Fruit fly (Drosophila melanogaster) whole organism, embryonic: ENCODE measurements around the gene Act87E.

Experiments used
- Abd-B ChIP-seq: fragments of 200-800 bp; sonication (Bioruptor generic); optimal IDR thresholded peaks from 2 replicates; lab custom pipeline; 2018; ENCODE audit warnings: missing biosample characterization, mild to moderate bottlenecking, missing genetic modification characterization, moderate library complexity
- Bgb ChIP-seq: fragments of 200-800 bp; sonication (Bioruptor generic); IDR thresholded peaks from 2 replicates; pipeline ENCODE4 v1.3.6; 2022; ENCODE audit warnings: missing biosample characterization, missing genetic modification characterization; ENCODE audit not compliant: partially characterized antibody
- Blimp-1 ChIP-seq: fragments of 200-800 bp; sonication (Bioruptor generic); optimal IDR thresholded peaks from 3 replicates; lab custom pipeline; 2018; ENCODE audit warnings: missing biosample characterization, missing genetic modification characterization, mild to moderate bottlenecking, moderate library complexity, missing genetic modification reagents
- C15 ChIP-seq: fragments of 200-800 bp; sonication (Bioruptor generic); IDR thresholded peaks from 3 replicates; pipeline ENCODE4 v1.3.6; 2022; ENCODE audit warnings: missing biosample characterization, missing genetic modification characterization
- CG10654 ChIP-seq: fragments of 200-800 bp; sonication (Bioruptor generic); optimal IDR thresholded peaks from 2 replicates; lab custom pipeline; 2016; ENCODE audit warnings: missing biosample characterization, missing genetic modification characterization
- CG10979 ChIP-seq: fragments of 200-800 bp; sonication (Bioruptor generic); optimal IDR thresholded peaks from 2 replicates; lab custom pipeline; 2018; ENCODE audit warnings: missing biosample characterization, mild to moderate bottlenecking, missing genetic modification characterization, moderate library complexity
- CG11093 ChIP-seq: fragments of 200-800 bp; sonication (Bioruptor generic); IDR thresholded peaks from 3 replicates; pipeline ENCODE4 v1.3.6; 2022; ENCODE audit warnings: missing biosample characterization, missing genetic modification characterization
- CG13287 ChIP-seq: fragments of 200-800 bp; sonication (Bioruptor generic); IDR thresholded peaks from 2 replicates; pipeline ENCODE4 v1.3.6; 2022; ENCODE audit warnings: missing biosample characterization, missing genetic modification characterization; ENCODE audit not compliant: partially characterized antibody
- CG17359 ChIP-seq: fragments of 200-800 bp; sonication (Bioruptor generic); optimal IDR thresholded peaks from 3 replicates; lab custom pipeline; 2018; ENCODE audit warnings: missing biosample characterization, mild to moderate bottlenecking, missing genetic modification characterization, moderate library complexity
- CG17361 ChIP-seq: fragments of 200-800 bp; sonication (Bioruptor generic); IDR thresholded peaks from 3 replicates; pipeline ENCODE4 v1.3.6; 2022; ENCODE audit warnings: missing biosample characterization, missing genetic modification characterization
- CG18599 ChIP-seq: fragments of 200-800 bp; sonication (Bioruptor generic); optimal IDR thresholded peaks from 3 replicates; lab custom pipeline; 2017; ENCODE audit warnings: missing biosample characterization, missing genetic modification characterization, mild to moderate bottlenecking, moderate library complexity, missing genetic modification reagents
- CG2129 ChIP-seq: fragments of 200-800 bp; sonication (Bioruptor generic); IDR thresholded peaks from 2 replicates; pipeline ENCODE4 v1.3.6; 2022; ENCODE audit warnings: missing biosample characterization, missing genetic modification characterization; ENCODE audit not compliant: partially characterized antibody
- CG2199 ChIP-seq: fragments of 200-800 bp; sonication (Bioruptor generic); IDR thresholded peaks from 3 replicates; pipeline ENCODE4 v1.3.6; 2022; ENCODE audit warnings: missing biosample characterization, missing genetic modification characterization
- CG31224 ChIP-seq: fragments of 200-800 bp; sonication (Bioruptor generic); IDR thresholded peaks from 2 replicates; pipeline ENCODE4 v1.3.6; 2022; ENCODE audit warnings: missing biosample characterization, missing genetic modification characterization
- CG31441 ChIP-seq: fragments of 200-800 bp; sonication (Bioruptor generic); IDR thresholded peaks from 2 replicates; pipeline ENCODE4 v1.3.6; 2022; ENCODE audit warnings: missing biosample characterization, missing genetic modification characterization
- CG32772 ChIP-seq: fragments of 200-800 bp; sonication (Bioruptor generic); IDR thresholded peaks from 2 replicates; pipeline ENCODE4 v1.3.6; 2022; ENCODE audit warnings: missing biosample characterization, missing genetic modification characterization
- CG4617 ChIP-seq: fragments of 200-800 bp; sonication (Bioruptor generic); optimal IDR thresholded peaks from 3 replicates; lab custom pipeline; 2016; ENCODE audit warnings: missing biosample characterization, missing genetic modification characterization, borderline replicate concordance
- CG6175 ChIP-seq: fragments of 200-800 bp; sonication (Bioruptor generic); IDR thresholded peaks from 3 replicates; pipeline ENCODE4 v1.3.6; 2022; ENCODE audit warnings: missing biosample characterization, missing genetic modification characterization
- CG6689 ChIP-seq: fragments of 200-800 bp; sonication (Bioruptor generic); IDR thresholded peaks from 2 replicates; pipeline ENCODE4 v1.3.6; 2022; ENCODE audit warnings: missing biosample characterization, missing genetic modification characterization
- CG6813 ChIP-seq: fragments of 200-800 bp; sonication (Bioruptor generic); optimal IDR thresholded peaks from 2 replicates; lab custom pipeline; 2017; ENCODE audit warnings: missing biosample characterization, missing genetic modification characterization, mild to moderate bottlenecking, moderate library complexity, missing genetic modification reagents
- CG7839 ChIP-seq: fragments of 200-800 bp; sonication (Bioruptor generic); optimal IDR thresholded peaks from 3 replicates; lab custom pipeline; 2018; ENCODE audit warnings: missing biosample characterization, mild to moderate bottlenecking, missing genetic modification characterization, moderate library complexity
- CG7963 ChIP-seq: fragments of 200-800 bp; sonication (Bioruptor generic); IDR thresholded peaks from 3 replicates; pipeline ENCODE4 v1.3.6; 2022; ENCODE audit warnings: missing biosample characterization, missing genetic modification characterization; ENCODE audit not compliant: partially characterized antibody
- CG8359 ChIP-seq: fragments of 200-800 bp; sonication (Bioruptor generic); optimal IDR thresholded peaks from 2 replicates; lab custom pipeline; 2017; ENCODE audit warnings: missing biosample characterization, mild to moderate bottlenecking, missing genetic modification characterization, borderline replicate concordance
- CG9215 ChIP-seq: fragments of 200-800 bp; sonication (Bioruptor generic); IDR thresholded peaks from 2 replicates; pipeline ENCODE4 v1.3.6; 2022; ENCODE audit warnings: missing biosample characterization, missing genetic modification characterization
- E2f1 ChIP-seq: fragments of 200-800 bp; sonication (Bioruptor generic); IDR thresholded peaks from 2 replicates; pipeline ENCODE4 v1.3.6; 2022; ENCODE audit warnings: missing biosample characterization, missing genetic modification characterization
- HLH3B ChIP-seq: fragments of 200-800 bp; sonication (Bioruptor generic); IDR thresholded peaks from 2 replicates; pipeline ENCODE4 v1.3.6; 2022; ENCODE audit warnings: missing biosample characterization, missing genetic modification characterization
- Hr3 ChIP-seq: fragments of 200-800 bp; sonication (Bioruptor generic); optimal IDR thresholded peaks from 3 replicates; lab custom pipeline; 2016; ENCODE audit warnings: missing biosample characterization, missing genetic modification characterization
- Lim3 ChIP-seq: fragments of 200-800 bp; sonication (Bioruptor generic); IDR thresholded peaks from 2 replicates; pipeline ENCODE4 v1.3.6; 2022; ENCODE audit warnings: missing biosample characterization, missing genetic modification characterization
- Scr ChIP-seq: fragments of 200-800 bp; sonication (Bioruptor generic); IDR thresholded peaks from 2 replicates; pipeline ENCODE4 v1.3.6; 2022; ENCODE audit warnings: missing biosample characterization, missing genetic modification characterization; ENCODE audit not compliant: partially characterized antibody
- Spps ChIP-seq: fragments of 200-800 bp; sonication (Bioruptor generic); optimal IDR thresholded peaks from 2 replicates; lab custom pipeline; 2018; ENCODE audit warnings: missing biosample characterization, mild to moderate bottlenecking, missing genetic modification characterization
- crc ChIP-seq: fragments of 200-800 bp; sonication (Bioruptor generic); optimal IDR thresholded peaks from 2 replicates; lab custom pipeline; 2016; ENCODE audit warnings: missing biosample characterization, missing genetic modification characterization
- ems ChIP-seq: fragments of 200-800 bp; sonication (Bioruptor generic); optimal IDR thresholded peaks from 3 replicates; lab custom pipeline; 2016; ENCODE audit warnings: missing biosample characterization, missing genetic modification characterization
- ftz-f1 ChIP-seq: fragments of 200-800 bp; sonication (Bioruptor generic); optimal IDR thresholded peaks from 2 replicates; lab custom pipeline; 2016; ENCODE audit warnings: missing biosample characterization, missing genetic modification characterization
- ham ChIP-seq: fragments of 200-800 bp; sonication (Bioruptor generic); IDR thresholded peaks from 2 replicates; pipeline ENCODE4 v1.3.6; 2022; ENCODE audit warnings: missing biosample characterization, missing genetic modification characterization
- nerfin-1 ChIP-seq: fragments of 200-800 bp; sonication (Bioruptor generic); optimal IDR thresholded peaks from 3 replicates; lab custom pipeline; 2019; ENCODE audit warnings: missing biosample characterization, mild to moderate bottlenecking, missing genetic modification characterization, moderate library complexity
- nerfin-2 ChIP-seq: fragments of 200-800 bp; sonication (Bioruptor generic); IDR thresholded peaks from 2 replicates; pipeline ENCODE4 v1.3.6; 2022; ENCODE audit warnings: missing biosample characterization, missing genetic modification characterization; ENCODE audit not compliant: partially characterized antibody
- nmo ChIP-seq: fragments of 200-800 bp; sonication (Bioruptor generic); optimal IDR thresholded peaks from 2 replicates; lab custom pipeline; 2018; ENCODE audit warnings: missing biosample characterization, mild to moderate bottlenecking, missing genetic modification characterization, moderate library complexity
- peb ChIP-seq: fragments of 200-800 bp; sonication (Bioruptor generic); IDR thresholded peaks from 2 replicates; pipeline ENCODE4 v1.3.6; 2022; ENCODE audit warnings: missing biosample characterization, missing genetic modification characterization
- pros ChIP-seq: fragments of 200-800 bp; sonication (Bioruptor generic); optimal IDR thresholded peaks from 3 replicates; lab custom pipeline; 2019; ENCODE audit warnings: missing biosample characterization, mild to moderate bottlenecking, missing genetic modification characterization, moderate library complexity
- ranshi ChIP-seq: fragments of 200-800 bp; sonication (Bioruptor generic); IDR thresholded peaks from 2 replicates; pipeline ENCODE4 v1.3.6; 2022; ENCODE audit warnings: missing biosample characterization, missing genetic modification characterization
- rib ChIP-seq: fragments of 200-800 bp; sonication (Bioruptor generic); IDR thresholded peaks from 2 replicates; pipeline ENCODE4 v1.3.6; 2022; ENCODE audit warnings: missing biosample characterization, missing genetic modification characterization
- schlank ChIP-seq: fragments of 200-800 bp; sonication (Bioruptor generic); optimal IDR thresholded peaks from 2 replicates; lab custom pipeline; 2018; ENCODE audit warnings: missing biosample characterization, mild to moderate bottlenecking, missing genetic modification characterization
- seq ChIP-seq: fragments of 200-800 bp; sonication (Bioruptor generic); IDR thresholded peaks from 2 replicates; pipeline ENCODE4 v1.3.6; 2022; ENCODE audit warnings: missing biosample characterization, missing genetic modification characterization
- sim ChIP-seq: fragments of 200-800 bp; sonication (Bioruptor generic); IDR thresholded peaks from 2 replicates; pipeline ENCODE4 v1.3.6; 2022; ENCODE audit warnings: missing biosample characterization, missing genetic modification characterization
- stc ChIP-seq: fragments of 200-800 bp; sonication (Bioruptor generic); IDR thresholded peaks from 2 replicates; pipeline ENCODE4 v1.3.6; 2022; ENCODE audit warnings: missing biosample characterization, missing genetic modification characterization
- tgo ChIP-seq: fragments of 200-800 bp; sonication (Bioruptor generic); IDR thresholded peaks from 3 replicates; pipeline ENCODE4 v1.3.6; 2022; ENCODE audit warnings: missing biosample characterization, missing genetic modification characterization
- tin ChIP-seq: fragments of 200-800 bp; sonication (Bioruptor generic); optimal IDR thresholded peaks from 3 replicates; lab custom pipeline; 2016; ENCODE audit warnings: missing biosample characterization, missing genetic modification characterization
- tll ChIP-seq, 2 experiments: fragments of 200-800 bp in 1 of 2; fragments of >200 bp in 1 of 2; sonication (Bioruptor generic) in 1 of 2; optimal IDR thresholded peaks; 2 replicates each; lab custom pipeline; 2017 to 2019; ENCODE audit warnings: missing biosample characterization in 2 of 2, missing genetic modification characterization in 2 of 2, mild to moderate bottlenecking in 1 of 2, moderate library complexity in 1 of 2
- toy ChIP-seq: fragments of 200-800 bp; sonication (Bioruptor generic); IDR thresholded peaks from 2 replicates; pipeline ENCODE4 v1.3.6; 2022; ENCODE audit warnings: missing biosample characterization, missing genetic modification characterization
- twi ChIP-seq: fragments of 200-800 bp; optimal IDR thresholded peaks from 2 replicates; lab custom pipeline; 2019; ENCODE audit warnings: missing biosample characterization, mild to moderate bottlenecking, missing genetic modification characterization, moderate library complexity

Act87E gene

DNA sequence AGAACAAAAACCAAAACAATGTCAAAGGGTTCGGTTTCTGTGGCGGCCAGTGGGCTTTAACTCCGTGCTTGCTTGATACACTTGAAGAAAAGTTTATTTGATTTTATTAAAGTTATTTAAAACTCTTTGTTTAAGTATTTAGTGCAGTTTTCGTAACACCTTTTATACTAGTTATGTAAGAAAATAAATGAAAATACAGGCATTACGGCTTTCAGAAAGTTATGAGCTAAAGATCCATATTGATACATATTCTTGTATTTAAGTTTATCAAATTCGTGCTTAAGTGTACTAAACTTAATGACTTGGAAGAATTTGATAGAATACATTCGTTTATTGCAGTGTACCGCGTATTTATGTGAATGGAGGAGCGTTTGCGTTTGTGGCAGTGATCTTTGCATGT, 20.7 kb downstream of the Act87E start (continued):
- no peak for TF ChIP-seq CG4617 (GFP tag; lab: Kevin White, UChicago)
- no peak for TF ChIP-seq CG6175
- TF ChIP-seq CG32772 (GFP tag; lab: Robert Waterston, UW): 0 out of 2 replicates have a peak, but pooled peaks have one; percentile 9
- TF ChIP-seq CG7839 (tag; lab: Kevin White, UChicago): peak; percentile 74
- no peak for TF ChIP-seq CG31224 (GFP tag; lab: Robert Waterston, UW)
- TF ChIP-seq CG31441 (GFP tag; lab: Robert Waterston, UW): peak; percentile 80
- no peak for TF ChIP-seq Lim3 (GFP tag; lab: Robert Waterston, UW)
- TF ChIP-seq ftz-f1 (GFP tag; lab: Kevin White, UChicago): no peak
- TF ChIP-seq nerfin-1 (tag; lab: Kevin White, UChicago): peak; percentile 3
- peak; percentile 46 for TF ChIP-seq Abd-B
- TF ChIP-seq peb (GFP tag; lab: Robert Waterston, UW): no peak
- no peak for TF ChIP-seq CG13287 (GFP tag; lab: Robert Waterston, UW)
- TF ChIP-seq rib: no peak
- TF ChIP-seq HLH3B: no peak
- no peak for TF ChIP-seq toy (GFP tag; lab: Robert Waterston, UW)
- TF ChIP-seq C15 (GFP tag; lab: Robert Waterston, UW): no peak
- no peak for TF ChIP-seq pros (GFP tag; lab: Kevin White, UChicago)
- peak; percentile 66 for TF ChIP-seq nmo (GFP tag; lab: Kevin White, UChicago)
- peak; percentile 61 for TF ChIP-seq CG10979 (tag; lab: Kevin White, UChicago)
- TF ChIP-seq ham: no peak
- TF ChIP-seq Bgb: no peak
- no peak for TF ChIP-seq CG7963 (GFP tag; lab: Robert Waterston, UW)
- TF ChIP-seq Scr (GFP tag; lab: Robert Waterston, UW): no peak
- TF ChIP-seq seq (GFP tag; lab: Robert Waterston, UW): no peak
- TF ChIP-seq CG17361 (GFP tag; lab: Robert Waterston, UW): peak; percentile 80
- TF ChIP-seq ranshi (GFP tag; lab: Robert Waterston, UW): peak; percentile 43; the same call in 1 of the 2 replicates
- no peak for TF ChIP-seq CG2199
- no peak for TF ChIP-seq CG2129
- no peak for TF ChIP-seq tin (GFP tag; lab: Kevin White, UChicago)
- TF ChIP-seq CG18599 (GFP tag; lab: Kevin White, UChicago): peak; percentile 21
- TF ChIP-seq CG8359 (GFP tag; lab: Kevin White, UChicago): no peak
- no peak for TF ChIP-seq stc
- TF ChIP-seq tll (GFP tag; optimal IDR thresholded peaks at IDR 0.05; lab: Kevin White, UChicago): no peak
- TF ChIP-seq E2f1 (GFP tag; lab: Robert Waterston, UW): 0 out of 2 replicates have a peak, but pooled peaks have one; percentile 13
- peak; percentile 15 for TF ChIP-seq CG10654 (GFP tag; lab: Kevin White, UChicago)
- no peak; the same call in 1 of the 2 replicates for TF ChIP-seq CG6689 (GFP tag; lab: Robert Waterston, UW)
- TF ChIP-seq tgo: 0 out of 3 replicates have a peak, but pooled peaks have one; percentile 14
- no peak for TF ChIP-seq CG11093 (GFP tag; lab: Robert Waterston, UW)
- no peak for TF ChIP-seq crc (GFP tag; lab: Kevin White, UChicago)
- TF ChIP-seq twi (tag; lab: Kevin White, UChicago): peak; percentile 23
- peak; percentile 6 for TF ChIP-seq Spps (tag; lab: Kevin White, UChicago)
- TF ChIP-seq ems (GFP tag; lab: Kevin White, UChicago): peak; percentile 7
- TF ChIP-seq Hr3 (GFP tag; lab: Kevin White, UChicago): peak; percentile 28
- no peak for TF ChIP-seq schlank (tag; lab: Kevin White, UChicago)
- TF ChIP-seq CG6813 (GFP tag; lab: Kevin White, UChicago): no peak
- peak; percentile 33 for TF ChIP-seq CG17359 (tag; lab: Kevin White, UChicago)
- TF ChIP-seq CG9215 (GFP tag; lab: Robert Waterston, UW): 0 out of 2 replicates have a peak, but pooled peaks have one; percentile 15
- no peak for TF ChIP-seq nerfin-2 (GFP tag; lab: Robert Waterston, UW)
- TF ChIP-seq sim (GFP tag; lab: Robert Waterston, UW): no peak
- TF ChIP-seq Blimp-1: peak; percentile 60
